Fruit fly (Drosophila melanogaster) whole organism, embryonic: ENCODE data around the gene Tom40.

ENCODE experiments used
- ATbp ChIP-seq: fragments of 200-800 bp; sonication (Bioruptor generic); optimal IDR thresholded peaks from 2 replicates; lab custom pipeline; 2017; ENCODE audit warnings: missing biosample characterization, mild to moderate bottlenecking, missing genetic modification characterization, missing genetic modification reagents
- Aef1 ChIP-seq: fragments of 200-800 bp; sonication (Bioruptor generic); IDR thresholded peaks from 3 replicates; pipeline ENCODE4 v1.3.6; 2022; ENCODE audit warnings: missing biosample characterization, missing genetic modification characterization
- B-H2 ChIP-seq: fragments of 200-800 bp; sonication (Bioruptor generic); optimal IDR thresholded peaks from 2 replicates; lab custom pipeline; 2018; ENCODE audit warnings: missing biosample characterization, mild to moderate bottlenecking, missing genetic modification characterization
- CG10654 ChIP-seq: fragments of 200-800 bp; sonication (Bioruptor generic); optimal IDR thresholded peaks from 2 replicates; lab custom pipeline; 2016; ENCODE audit warnings: missing biosample characterization, missing genetic modification characterization
- CG11085 ChIP-seq: fragments of 200-800 bp; sonication (Bioruptor generic); IDR thresholded peaks from 2 replicates; pipeline ENCODE4 v1.3.6; 2022; ENCODE audit warnings: missing biosample characterization, missing genetic modification characterization
- CG11398 ChIP-seq: fragments of 200-800 bp; sonication (Bioruptor generic); optimal IDR thresholded peaks from 2 replicates; lab custom pipeline; 2016; ENCODE audit warnings: missing biosample characterization, missing genetic modification characterization
- CG13287 ChIP-seq: fragments of 200-800 bp; sonication (Bioruptor generic); IDR thresholded peaks from 2 replicates; pipeline ENCODE4 v1.3.6; 2022; ENCODE audit warnings: missing biosample characterization, missing genetic modification characterization; ENCODE audit not compliant: partially characterized antibody
- CG13624 ChIP-seq: fragments of 200-800 bp; sonication (Bioruptor generic); optimal IDR thresholded peaks from 2 replicates; lab custom pipeline; 2016; ENCODE audit warnings: missing biosample characterization, missing genetic modification characterization
- CG13775 ChIP-seq: fragments of 200-800 bp; sonication (Bioruptor generic); optimal IDR thresholded peaks from 3 replicates; lab custom pipeline; 2017; ENCODE audit warnings: missing biosample characterization, mild to moderate bottlenecking, missing genetic modification characterization
- CG14014 ChIP-seq: fragments of 200-800 bp; sonication (Bioruptor generic); IDR thresholded peaks from 2 replicates; pipeline ENCODE4 v1.3.6; 2022; ENCODE audit warnings: missing biosample characterization, missing genetic modification characterization
- CG14710 ChIP-seq: fragments of 200-800 bp; sonication (Bioruptor generic); optimal IDR thresholded peaks from 3 replicates; lab custom pipeline; 2019; ENCODE audit warnings: missing biosample characterization, mild to moderate bottlenecking, missing genetic modification characterization, moderate library complexity
- CG1602 ChIP-seq: fragments of 200-800 bp; sonication (Bioruptor generic); optimal IDR thresholded peaks from 3 replicates; lab custom pipeline; 2016; ENCODE audit warnings: missing biosample characterization, missing genetic modification characterization
- CG1647 ChIP-seq: fragments of 200-800 bp; sonication (Bioruptor generic); optimal IDR thresholded peaks from 3 replicates; lab custom pipeline; 2016; ENCODE audit warnings: missing biosample characterization, missing genetic modification characterization
- CG17328 ChIP-seq: fragments of 200-800 bp; sonication (Bioruptor generic); IDR thresholded peaks from 2 replicates; pipeline ENCODE4 v1.3.6; 2022; ENCODE audit warnings: missing biosample characterization, missing genetic modification characterization
- CG17385 ChIP-seq: fragments of 200-800 bp; sonication (Bioruptor generic); optimal IDR thresholded peaks from 3 replicates; lab custom pipeline; 2018; ENCODE audit warnings: missing biosample characterization, mild to moderate bottlenecking, missing genetic modification characterization
- CG18619 ChIP-seq: fragments of 200-800 bp; sonication (Bioruptor generic); optimal IDR thresholded peaks from 3 replicates; lab custom pipeline; 2017; ENCODE audit warnings: missing biosample characterization, mild to moderate bottlenecking, missing genetic modification characterization
- CG2120 ChIP-seq: fragments of 200-800 bp; sonication (Bioruptor generic); optimal IDR thresholded peaks from 3 replicates; lab custom pipeline; 2016; ENCODE audit warnings: missing biosample characterization, missing genetic modification characterization
- CG2712 ChIP-seq: fragments of 200-800 bp; optimal IDR thresholded peaks from 3 replicates; lab custom pipeline; 2019; ENCODE audit warnings: missing biosample characterization, mild to moderate bottlenecking, missing genetic modification characterization, moderate library complexity
- CG33213 ChIP-seq: fragments of 200-800 bp; sonication (Bioruptor generic); optimal IDR thresholded peaks from 3 replicates; lab custom pipeline; 2016; ENCODE audit warnings: missing biosample characterization, missing genetic modification characterization
- CG34224 ChIP-seq: fragments of 200-800 bp; sonication (Bioruptor generic); IDR thresholded peaks from 3 replicates; pipeline ENCODE4 v1.3.6; 2022; ENCODE audit warnings: missing biosample characterization, missing genetic modification characterization; ENCODE audit not compliant: partially characterized antibody
- CG34422 ChIP-seq: fragments of 200-800 bp; sonication (Bioruptor generic); IDR thresholded peaks from 3 replicates; pipeline ENCODE4 v1.3.6; 2022; ENCODE audit warnings: missing biosample characterization, missing genetic modification characterization
- CG9215 ChIP-seq: fragments of 200-800 bp; sonication (Bioruptor generic); IDR thresholded peaks from 2 replicates; pipeline ENCODE4 v1.3.6; 2022; ENCODE audit warnings: missing biosample characterization, missing genetic modification characterization
- CG9437 ChIP-seq: fragments of 200-800 bp; sonication (Bioruptor generic); optimal IDR thresholded peaks from 2 replicates; lab custom pipeline; 2018; ENCODE audit warnings: missing biosample characterization, mild to moderate bottlenecking, missing genetic modification characterization
- Camta ChIP-seq: fragments of 200-800 bp; sonication (Bioruptor generic); optimal IDR thresholded peaks from 2 replicates; lab custom pipeline; 2016; ENCODE audit warnings: missing biosample characterization, missing genetic modification characterization
- ERR ChIP-seq: fragments of 200-800 bp; sonication (Bioruptor generic); optimal IDR thresholded peaks from 2 replicates; lab custom pipeline; 2016; ENCODE audit warnings: missing biosample characterization, missing genetic modification characterization
- Fer1 ChIP-seq: fragments of 200-800 bp; sonication (Bioruptor generic); optimal IDR thresholded peaks from 2 replicates; lab custom pipeline; 2017; ENCODE audit warnings: missing biosample characterization, mild to moderate bottlenecking, missing genetic modification characterization
- Fer3 ChIP-seq: fragments of 200-800 bp; sonication (Bioruptor generic); optimal IDR thresholded peaks from 2 replicates; lab custom pipeline; 2018; ENCODE audit warnings: missing biosample characterization, mild to moderate bottlenecking, missing genetic modification characterization, moderate library complexity
- Hand ChIP-seq: fragments of 200-800 bp; sonication (Bioruptor generic); optimal IDR thresholded peaks from 2 replicates; lab custom pipeline; 2017; ENCODE audit warnings: mild to moderate bottlenecking, missing biosample characterization, missing genetic modification reagents, missing genetic modification characterization
- Hmr ChIP-seq: fragments of 200-800 bp; sonication (Bioruptor generic); optimal IDR thresholded peaks from 3 replicates; lab custom pipeline; 2017; ENCODE audit warnings: mild to moderate bottlenecking, missing biosample characterization, missing genetic modification reagents, missing genetic modification characterization
- Nf-YA ChIP-seq: fragments of 200-800 bp; sonication (Bioruptor generic); IDR thresholded peaks from 2 replicates; pipeline ENCODE4 v1.3.6; 2022; ENCODE audit warnings: missing biosample characterization, missing genetic modification characterization
- Sry-δ ChIP-seq: fragments of 200-800 bp; sonication (Bioruptor generic); optimal IDR thresholded peaks from 2 replicates; lab custom pipeline; 2016; ENCODE audit warnings: missing biosample characterization, missing genetic modification characterization
- aop ChIP-seq: fragments of 200-800 bp; sonication (Bioruptor generic); IDR thresholded peaks from 2 replicates; pipeline ENCODE4 v1.3.6; 2022; ENCODE audit warnings: missing biosample characterization, missing genetic modification characterization
- ash1 ChIP-seq: fragments of 200-800 bp; sonication (Bioruptor generic); optimal IDR thresholded peaks from 2 replicates; lab custom pipeline; 2018; ENCODE audit warnings: missing biosample characterization, mild to moderate bottlenecking, missing genetic modification characterization
- dimm ChIP-seq: fragments of 200-800 bp; sonication (Bioruptor generic); IDR thresholded peaks from 2 replicates; pipeline ENCODE4 v1.3.6; 2022; ENCODE audit warnings: missing biosample characterization, missing genetic modification characterization
- disco-r ChIP-seq: fragments of 200-800 bp; sonication (Bioruptor generic); optimal IDR thresholded peaks from 2 replicates; lab custom pipeline; 2016; ENCODE audit warnings: missing biosample characterization, missing genetic modification characterization
- dmrt11E ChIP-seq: fragments of 200-800 bp; sonication (Bioruptor generic); optimal IDR thresholded peaks from 3 replicates; lab custom pipeline; 2018; ENCODE audit warnings: missing biosample characterization, mild to moderate bottlenecking, missing genetic modification characterization, moderate library complexity
- exex ChIP-seq: fragments of 200-800 bp; sonication (Bioruptor generic); optimal IDR thresholded peaks from 4 replicates; lab custom pipeline; 2018; ENCODE audit warnings: missing biosample characterization, mild to moderate bottlenecking, missing genetic modification characterization, moderate library complexity
- gem ChIP-seq: fragments of 200-800 bp; sonication (Bioruptor generic); optimal IDR thresholded peaks from 2 replicates; lab custom pipeline; 2019; ENCODE audit warnings: missing biosample characterization, mild to moderate bottlenecking, missing genetic modification characterization, moderate library complexity
- hbn ChIP-seq: fragments of 200-800 bp; sonication (Bioruptor generic); IDR thresholded peaks from 2 replicates; pipeline ENCODE4 v1.3.6; 2022; ENCODE audit warnings: missing biosample characterization, missing genetic modification characterization; ENCODE audit not compliant: partially characterized antibody
- hkb ChIP-seq, 2 experiments: fragments of 200-800 bp in 1 of 2; fragments of >200 bp in 1 of 2; sonication (Bioruptor generic) in 1 of 2; IDR thresholded peaks in 1 of 2; optimal IDR thresholded peaks in 1 of 2; 2 replicates each; pipeline versions ENCODE4 v1.3.6 to Lab custom; 2017 to 2022; ENCODE audit warnings: missing biosample characterization in 1 of 2, missing genetic modification characterization in 1 of 2
- inv ChIP-seq: fragments of 200-800 bp; sonication (Bioruptor generic); IDR thresholded peaks from 2 replicates; pipeline ENCODE4 v1.3.6; 2022; ENCODE audit warnings: missing biosample characterization, missing genetic modification characterization; ENCODE audit not compliant: partially characterized antibody
- kay ChIP-seq: fragments of 200-800 bp; sonication (Bioruptor generic); optimal IDR thresholded peaks from 2 replicates; lab custom pipeline; 2016; ENCODE audit warnings: missing biosample characterization, missing genetic modification characterization
- knrl ChIP-seq: fragments of 200-800 bp; sonication (Bioruptor generic); IDR thresholded peaks from 3 replicates; pipeline ENCODE4 v1.3.6; 2022; ENCODE audit warnings: missing biosample characterization, missing genetic modification characterization; ENCODE audit not compliant: partially characterized antibody
- sens ChIP-seq: fragments of 200-800 bp; sonication (Bioruptor generic); peaks from one replicate; lab custom pipeline; 2016; ENCODE audit warnings: missing biosample characterization, missing genetic modification characterization
- sim ChIP-seq: fragments of 200-800 bp; sonication (Bioruptor generic); IDR thresholded peaks from 2 replicates; pipeline ENCODE4 v1.3.6; 2022; ENCODE audit warnings: missing biosample characterization, missing genetic modification characterization
- slou ChIP-seq: fragments of 200-800 bp; sonication (Bioruptor generic); optimal IDR thresholded peaks from 3 replicates; lab custom pipeline; 2016; ENCODE audit warnings: missing biosample characterization, missing genetic modification characterization
- sna ChIP-seq: fragments of 200-800 bp; sonication (Bioruptor generic); IDR thresholded peaks from 2 replicates; pipeline ENCODE4 v1.3.6; 2022; ENCODE audit warnings: missing biosample characterization, missing genetic modification characterization; ENCODE audit not compliant: partially characterized antibody
- sr ChIP-seq: fragments of 200-800 bp; sonication (Bioruptor generic); IDR thresholded peaks from 3 replicates; pipeline ENCODE4 v1.3.6; 2022; ENCODE audit warnings: missing biosample characterization, missing genetic modification characterization
- stc ChIP-seq: fragments of 200-800 bp; sonication (Bioruptor generic); IDR thresholded peaks from 2 replicates; pipeline ENCODE4 v1.3.6; 2022; ENCODE audit warnings: missing biosample characterization, missing genetic modification characterization
- tx ChIP-seq: fragments of 200-800 bp; sonication (Bioruptor generic); optimal IDR thresholded peaks from 2 replicates; lab custom pipeline; 2016; ENCODE audit warnings: missing biosample characterization, missing genetic modification characterization
- zen ChIP-seq: fragments of 200-800 bp; sonication (Bioruptor generic); optimal IDR thresholded peaks from 3 replicates; lab custom pipeline; 2018; ENCODE audit warnings: missing biosample characterization, mild to moderate bottlenecking, missing genetic modification characterization, moderate library complexity

The Tom40 gene

dm6 chrX:7721905-7722304 is 14.8 kb upstream of the Tom40 start, which contains the start of gene Hira (continued):
- TF ChIP-seq gem (tag; lab: Kevin White, UChicago) (no peak), dmrt11E (tag; lab: Kevin White, UChicago) (no peak), CG9437 (GFP tag; lab: Kevin White, UChicago) (no peak), CG33213 (GFP tag; lab: Kevin White, UChicago) (peak; percentile 44), Nf-YA (GFP tag; lab: Robert Waterston, UW) (no peak), dimm (no peak), exex (tag; lab: Kevin White, UChicago) (no peak), CG2120 (GFP tag; lab: Kevin White, UChicago) (peak; percentile 9), B-H2 (GFP tag; lab: Kevin White, UChicago) (peak; percentile 14), Camta (GFP tag; lab: Kevin White, UChicago) (no peak), Fer3 (tag; lab: Kevin White, UChicago) (no peak), ATbp (GFP tag; lab: Kevin White, UChicago) (no peak), Aef1 (GFP tag; lab: Robert Waterston, UW) (no peak), sna (GFP tag; lab: Robert Waterston, UW) (peak; percentile 83), CG13775 (GFP tag; lab: Kevin White, UChicago) (no peak), Sry-δ (GFP tag; lab: Kevin White, UChicago) (peak; percentile 87), sr (GFP tag; lab: Robert Waterston, UW) (no peak), disco-r (GFP tag; lab: Kevin White, UChicago) (no peak), hbn (GFP tag; lab: Robert Waterston, UW) (peak; percentile 82), CG14710 (peak; percentile 56), stc (GFP tag; lab: Robert Waterston, UW) (no peak), ash1 (no peak), Hand (GFP tag; lab: Kevin White, UChicago) (no peak), CG17385 (GFP tag; lab: Kevin White, UChicago) (no peak), CG34422 (GFP tag; lab: Robert Waterston, UW) (no peak; the same call in 2 of the 3 replicates), ERR (GFP tag; lab: Kevin White, UChicago) (no peak), hkb (optimal IDR thresholded peaks at IDR 0.05; lab: Kevin White, UChicago) (no peak), hkb (GFP tag; IDR thresholded peaks at IDR 0.05; lab: Robert Waterston, UW) (no peak), CG34224 (peak; percentile 91), CG11398 (GFP tag; lab: Kevin White, UChicago) (no peak), inv (GFP tag; lab: Robert Waterston, UW) (peak; percentile 70), CG10654 (GFP tag; lab: Kevin White, UChicago) (no peak), sim (GFP tag; lab: Robert Waterston, UW) (no peak), slou (GFP tag; lab: Kevin White, UChicago) (no peak), zen (no peak), knrl (peak; percentile 75), CG13287 (GFP tag; lab: Robert Waterston, UW) (peak; percentile 94), Fer1 (GFP tag; lab: Kevin White, UChicago) (peak; percentile 9), CG18619 (no peak), CG17328 (GFP tag; lab: Robert Waterston, UW) (no peak), sens (peak; percentile 86), CG13624 (GFP tag; lab: Kevin White, UChicago) (peak; percentile 14), Hmr (no peak), CG1647 (no peak), CG2712 (tag; lab: Kevin White, UChicago) (peak; percentile 8), kay (no peak), aop (GFP tag; lab: Robert Waterston, UW) (no peak), CG14014 (no peak), tx (GFP tag; lab: Kevin White, UChicago) (no peak), CG9215 (no peak), CG11085 (GFP tag; lab: Robert Waterston, UW) (no peak), CG1602 (GFP tag; lab: Kevin White, UChicago) (no peak)
